Worm (Caenorhabditis elegans) whole organism, L4 larva: ENCODE measurements around the gene F07G6.5.
"Not testable (repeated sequence)": the region's sequence is repeated elsewhere in the genome, so short reads cannot be mapped to it uniquely, and the experiment has no call there.

Experiments used
- ZK337.2 ChIP-seq: fragments of 200-800 bp; sonication (Bioruptor generic); IDR thresholded peaks from 2 replicates; pipeline ENCODE4 v1.3.6; 2022; ENCODE audit warnings: missing genetic modification reagents, missing genetic modification characterization, missing compliant biosample characterization
- aly-2 ChIP-seq: sonication (generic microtip); optimal IDR thresholded peaks from 2 replicates; lab custom pipeline; 2018; ENCODE audit warnings: missing biosample characterization, missing genetic modification characterization
- ceh-82 ChIP-seq: sonication (generic microtip); optimal IDR thresholded peaks from 2 replicates; lab custom pipeline; 2017; ENCODE audit warnings: missing biosample characterization, missing genetic modification characterization
- lin-39 ChIP-seq: fragments of 150-350 bp; optimal IDR thresholded peaks from 2 replicates; lab custom pipeline; 2014; ENCODE audit warnings: missing biosample characterization, missing genetic modification reagents, missing genetic modification characterization
- mdl-1 ChIP-seq, 2 experiments: fragments of 150-350 bp in 1 of 2; sonication (generic microtip) in 1 of 2; optimal IDR thresholded peaks; 2 replicates each; lab custom pipeline; 2014 to 2017; ENCODE audit warnings: missing biosample characterization in 2 of 2, missing genetic modification characterization in 2 of 2
- nhr-11 ChIP-seq: fragments of 150-350 bp; optimal IDR thresholded peaks from 2 replicates; lab custom pipeline; 2014; ENCODE audit warnings: missing biosample characterization, missing genetic modification characterization
- skn-1 ChIP-seq: fragments of 150-350 bp; optimal IDR thresholded peaks from 2 replicates; lab custom pipeline; 2014; ENCODE audit warnings: missing biosample characterization, missing genetic modification characterization
- spr-1 ChIP-seq: sonication (generic microtip); optimal IDR thresholded peaks from 2 replicates; lab custom pipeline; 2016; ENCODE audit warnings: mild to moderate bottlenecking, missing genetic modification characterization, missing compliant biosample characterization
- unc-62 ChIP-seq, 3 experiments: fragments of 150-350 bp in 1 of 3; sonication (generic microtip); optimal IDR thresholded peaks in 2 of 3; peaks in 1 of 3; 1 replicate in 1 of 3; 2 replicates in 2 of 3; lab custom pipeline; 2014 to 2017; ENCODE audit warnings: missing biosample characterization in 3 of 3, missing genetic modification characterization in 3 of 3, missing genetic modification reagents in 3 of 3, missing genotype in 1 of 3

DNA sequence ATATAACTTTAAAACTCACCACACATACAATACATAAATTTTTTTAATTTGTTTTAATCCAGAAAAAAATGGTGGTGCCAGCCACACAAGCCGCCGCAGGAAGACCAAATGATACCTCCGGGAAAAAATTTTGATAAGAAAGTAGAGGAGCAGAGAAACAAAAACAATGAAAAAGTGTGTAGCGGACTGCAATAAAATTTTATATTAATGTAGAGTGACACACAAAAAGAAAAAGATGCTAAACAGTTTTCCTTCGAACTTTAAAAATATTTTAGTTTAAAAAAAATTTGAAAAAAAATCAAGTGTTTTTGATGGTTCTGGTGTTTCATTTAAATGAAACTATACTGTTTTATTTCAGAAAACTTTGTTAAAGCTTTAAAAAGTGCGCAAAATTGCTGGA is 16.4 kb downstream of the F07G6.5 start, which contains the start of gene C36C9.12:
- TF ChIP-seq aly-2; ZK337.2; lin-39 (tag; lab: Kevin White, UChicago); unc-62 (GFP tag; optimal IDR thresholded peaks at IDR 0.05 in 1 of 2; lab: Kevin White, UChicago); unc-62 (tag; optimal IDR thresholded peaks at IDR 0.05; lab: Kevin White, UChicago); nhr-11 (tag; lab: Kevin White, UChicago); skn-1 (tag; lab: Kevin White, UChicago); spr-1; ceh-82; mdl-1 (tag; optimal IDR thresholded peaks at IDR 0.05; lab: Kevin White, UChicago): not testable (repeated sequence)
